Worm (Caenorhabditis elegans) whole organism, L1 larva: ENCODE measurements around the gene rha-1.

Source experiments
- C16A3.4 ChIP-seq: fragments of 150-350 bp; optimal IDR thresholded peaks from 2 replicates; lab custom pipeline; 2014; ENCODE audit warnings: missing biosample characterization, missing genetic modification characterization
- C34B4.2 ChIP-seq: sonication (generic microtip); optimal IDR thresholded peaks from 2 replicates; lab custom pipeline; 2017; ENCODE audit warnings: mild to moderate bottlenecking, missing genetic modification characterization, missing compliant biosample characterization
- F16B12.6 ChIP-seq: fragments of 150-350 bp; optimal IDR thresholded peaks from 2 replicates; lab custom pipeline; 2014; ENCODE audit warnings: missing biosample characterization, missing genetic modification characterization
- aha-1 ChIP-seq: fragments of 150-350 bp; optimal IDR thresholded peaks from 2 replicates; lab custom pipeline; 2014; ENCODE audit warnings: missing biosample characterization, missing genetic modification characterization
- aly-2 ChIP-seq: fragments of 150-350 bp; optimal IDR thresholded peaks from 2 replicates; lab custom pipeline; 2014; ENCODE audit warnings: missing biosample characterization, missing genetic modification characterization
- blmp-1 ChIP-seq: fragments of 150-350 bp; optimal IDR thresholded peaks from 2 replicates; lab custom pipeline; 2014; ENCODE audit warnings: missing biosample characterization, missing genetic modification characterization
- ceh-82 ChIP-seq, 3 experiments: fragments of 150-350 bp in 1 of 3; sonication (generic microtip) in 2 of 3; optimal IDR thresholded peaks; 2 replicates each; lab custom pipeline; 2014 to 2017; ENCODE audit warnings: missing biosample characterization in 3 of 3, missing genetic modification characterization in 3 of 3
- ceh-88 ChIP-seq: fragments of 200-800 bp; sonication (Bioruptor generic); IDR thresholded peaks from 2 replicates; pipeline ENCODE4 v1.3.6; 2022; ENCODE audit warnings: missing genetic modification characterization, missing compliant biosample characterization
- dpl-1 ChIP-seq, 3 experiments: fragments of 150-350 bp in 2 of 3; sonication (generic microtip) in 1 of 3; optimal IDR thresholded peaks; 2 replicates each; lab custom pipeline; 2014 to 2017; ENCODE audit warnings: missing biosample characterization in 3 of 3, missing genetic modification characterization in 3 of 3, missing genetic modification reagents in 3 of 3
- efl-1 ChIP-seq, 4 experiments: fragments of 150-350 bp; optimal IDR thresholded peaks in 3 of 4; peaks in 1 of 4; 1 replicate in 1 of 4; 2 replicates in 3 of 4; lab custom pipeline; 2014; ENCODE audit warnings: missing biosample characterization in 2 of 4, missing genetic modification characterization in 2 of 4, missing genetic modification reagents in 2 of 4
- egl-27 ChIP-seq, 2 experiments: fragments of 150-350 bp in 1 of 2; sonication (generic microtip); optimal IDR thresholded peaks; 3 replicates each; lab custom pipeline; 2017 to 2018; ENCODE audit warnings: missing biosample characterization in 2 of 2, missing genetic modification characterization in 2 of 2, missing genetic modification reagents in 2 of 2
- elt-2 ChIP-seq: sonication (generic microtip); optimal IDR thresholded peaks from 2 replicates; lab custom pipeline; 2016; ENCODE audit warnings: missing genetic modification characterization, mild to moderate bottlenecking, inconsistent platforms, missing compliant biosample characterization, missing genetic modification reagents
- elt-3 ChIP-seq, 6 experiments: fragments of 150-350 bp in 1 of 6; sonication (generic microtip); optimal IDR thresholded peaks; 2 replicates each; lab custom pipeline; 2017 to 2018; ENCODE audit warnings: missing biosample characterization in 6 of 6, missing genetic modification characterization in 6 of 6, inconsistent platforms in 1 of 6
- fkh-10 ChIP-seq: sonication (generic microtip); optimal IDR thresholded peaks from 2 replicates; lab custom pipeline; 2017; ENCODE audit warnings: missing biosample characterization, missing genetic modification reagents, missing genetic modification characterization
- fkh-8 ChIP-seq: sonication (generic microtip); optimal IDR thresholded peaks from 2 replicates; lab custom pipeline; 2016; ENCODE audit warnings: mild to moderate bottlenecking, missing genetic modification characterization, missing compliant biosample characterization
- fos-1 ChIP-seq: fragments of 150-350 bp; optimal IDR thresholded peaks from 2 replicates; lab custom pipeline; 2014; ENCODE audit warnings: missing biosample characterization, missing genetic modification characterization
- hlh-17 ChIP-seq: fragments of 200-800 bp; sonication (Bioruptor generic); optimal IDR thresholded peaks from 2 replicates; lab custom pipeline; 2018; ENCODE audit warnings: missing genetic modification characterization, mild to moderate bottlenecking, missing compliant biosample characterization, moderate library complexity, borderline replicate concordance
- hlh-4 ChIP-seq: sonication (generic microtip); optimal IDR thresholded peaks from 2 replicates; lab custom pipeline; 2016; ENCODE audit warnings: mild to moderate bottlenecking, missing genetic modification characterization, missing compliant biosample characterization
- hpl-2 ChIP-seq: fragments of 150-350 bp; optimal IDR thresholded peaks from 2 replicates; lab custom pipeline; 2014; ENCODE audit warnings: missing biosample characterization, missing genetic modification reagents, missing genetic modification characterization
- jun-1 ChIP-seq: fragments of 150-350 bp; optimal IDR thresholded peaks from 2 replicates; lab custom pipeline; 2014; ENCODE audit warnings: missing biosample characterization, missing genetic modification reagents, missing genetic modification characterization
- lin-14 ChIP-seq: fragments of 200-800 bp; sonication (Bioruptor generic); optimal IDR thresholded peaks from 2 replicates; lab custom pipeline; 2018; ENCODE audit warnings: mild to moderate bottlenecking, missing genetic modification characterization, moderate library complexity, missing compliant biosample characterization
- lin-35 ChIP-seq, 2 experiments: fragments of 150-350 bp; optimal IDR thresholded peaks; 2 replicates each; lab custom pipeline; 2014; ENCODE audit warnings: missing biosample characterization in 2 of 2, missing genetic modification characterization in 2 of 2, missing genetic modification reagents in 2 of 2
- lsy-2 ChIP-seq, 2 experiments: fragments of 150-350 bp; optimal IDR thresholded peaks; 2 replicates each; lab custom pipeline; 2014; ENCODE audit warnings: missing biosample characterization in 2 of 2, missing genetic modification characterization in 2 of 2
- mdl-1 ChIP-seq, 2 experiments: fragments of 150-350 bp; optimal IDR thresholded peaks; 2 replicates each; lab custom pipeline; 2014 to 2017; ENCODE audit warnings: missing biosample characterization in 2 of 2, missing genetic modification characterization in 2 of 2, inconsistent platforms in 1 of 2
- mef-2 ChIP-seq: fragments of 150-350 bp; optimal IDR thresholded peaks from 2 replicates; lab custom pipeline; 2014; ENCODE audit warnings: missing biosample characterization, missing genetic modification characterization
- nhr-12 ChIP-seq: sonication (generic microtip); optimal IDR thresholded peaks from 2 replicates; lab custom pipeline; 2017; ENCODE audit warnings: missing biosample characterization, missing genetic modification characterization
- nhr-20 ChIP-seq: sonication (generic microtip); optimal IDR thresholded peaks from 2 replicates; lab custom pipeline; 2016; ENCODE audit warnings: mild to moderate bottlenecking, missing genetic modification characterization, missing compliant biosample characterization
- nhr-237 ChIP-seq: fragments of 150-350 bp; optimal IDR thresholded peaks from 2 replicates; lab custom pipeline; 2014; ENCODE audit warnings: missing biosample characterization, missing genetic modification characterization
- nhr-28 ChIP-seq: fragments of 150-350 bp; optimal IDR thresholded peaks from 2 replicates; lab custom pipeline; 2014; ENCODE audit warnings: missing biosample characterization, missing genetic modification characterization
- nhr-47 ChIP-seq: sonication (generic microtip); optimal IDR thresholded peaks from 2 replicates; lab custom pipeline; 2016; ENCODE audit warnings: mild to moderate bottlenecking, missing genetic modification characterization, moderate library complexity, missing compliant biosample characterization
- nhr-71 ChIP-seq: sonication (generic microtip); optimal IDR thresholded peaks from 2 replicates; lab custom pipeline; 2016; ENCODE audit warnings: mild to moderate bottlenecking, missing genetic modification characterization, moderate library complexity, missing compliant biosample characterization
- nhr-76 ChIP-seq: sonication (generic microtip); optimal IDR thresholded peaks from 2 replicates; lab custom pipeline; 2017; ENCODE audit warnings: missing biosample characterization, missing genetic modification characterization
- nhr-77 ChIP-seq: fragments of 150-350 bp; optimal IDR thresholded peaks from 2 replicates; lab custom pipeline; 2014; ENCODE audit warnings: missing biosample characterization, missing genetic modification characterization
- nhr-85 ChIP-seq: sonication (generic microtip); peaks from one replicate; lab custom pipeline; 2016; ENCODE audit warnings: missing genetic modification characterization, inconsistent platforms, missing compliant biosample characterization
- pag-3 ChIP-seq: sonication (generic microtip); optimal IDR thresholded peaks from 2 replicates; lab custom pipeline; 2017; ENCODE audit warnings: missing genetic modification characterization, mild to moderate bottlenecking, missing compliant biosample characterization, antibody characterized with exemption, borderline replicate concordance; ENCODE audit not compliant: insufficient read depth
- pax-3 ChIP-seq: fragments of 200-800 bp; sonication (Bioruptor generic); optimal IDR thresholded peaks from 2 replicates; lab custom pipeline; 2018; ENCODE audit warnings: mild to moderate bottlenecking, missing genetic modification characterization, moderate library complexity, missing compliant biosample characterization
- sox-4 ChIP-seq: sonication (generic microtip); optimal IDR thresholded peaks from 2 replicates; lab custom pipeline; 2016; ENCODE audit warnings: missing genetic modification characterization, missing compliant biosample characterization
- swsn-7 ChIP-seq: sonication (generic microtip); optimal IDR thresholded peaks from 2 replicates; lab custom pipeline; 2016; ENCODE audit warnings: missing genetic modification characterization, missing compliant biosample characterization
- tbx-2 ChIP-seq: sonication (generic microtip); optimal IDR thresholded peaks from 2 replicates; lab custom pipeline; 2016; ENCODE audit warnings: missing genetic modification characterization, missing compliant biosample characterization
- tlp-1 ChIP-seq: fragments of 150-350 bp; optimal IDR thresholded peaks from 2 replicates; lab custom pipeline; 2014; ENCODE audit warnings: missing biosample characterization, missing genetic modification characterization
- unc-130 ChIP-seq: fragments of 150-350 bp; optimal IDR thresholded peaks from 2 replicates; lab custom pipeline; 2017; ENCODE audit warnings: missing biosample characterization, missing genetic modification characterization, inconsistent platforms
- unc-98 ChIP-seq: fragments of 200-800 bp; sonication (Bioruptor generic); IDR thresholded peaks from 2 replicates; pipeline ENCODE4 v1.3.6; 2022; ENCODE audit warnings: missing genetic modification characterization, missing compliant biosample characterization
- xbp-1 ChIP-seq: sonication (generic microtip); optimal IDR thresholded peaks from 2 replicates; lab custom pipeline; 2016; ENCODE audit warnings: missing genetic modification characterization, missing compliant biosample characterization

rha-1 gene

ce11 chrII:8895398-8895797, 11.9 kb upstream of the rha-1 start:
- TF ChIP-seq hpl-2 (GFP tag; lab: Kevin White, UChicago) (no peak), nhr-76 (tag; lab: Kevin White, UChicago) (no peak), ceh-82 (tag; optimal IDR thresholded peaks at IDR 0.05; lab: Kevin White, UChicago) (no peak), nhr-85 (tag; lab: Kevin White, UChicago) (no peak), sox-4 (tag; lab: Kevin White, UChicago) (no peak), jun-1 (tag; lab: Kevin White, UChicago) (no peak), unc-98 (GFP tag; lab: Robert Waterston, UW) (no peak), aly-2 (tag; lab: Kevin White, UChicago) (no peak), hlh-17 (no peak), ceh-88 (no peak), elt-3 (tag; optimal IDR thresholded peaks at IDR 0.05; lab: Kevin White, UChicago) (no peak), aha-1 (no peak), nhr-12 (no peak), tlp-1 (tag; lab: Kevin White, UChicago) (no peak), egl-27 (tag; optimal IDR thresholded peaks at IDR 0.05; lab: Kevin White, UChicago) (no peak), mdl-1 (tag; optimal IDR thresholded peaks at IDR 0.05; lab: Kevin White, UChicago) (no peak), nhr-20 (tag; lab: Kevin White, UChicago) (no peak)

DNA sequence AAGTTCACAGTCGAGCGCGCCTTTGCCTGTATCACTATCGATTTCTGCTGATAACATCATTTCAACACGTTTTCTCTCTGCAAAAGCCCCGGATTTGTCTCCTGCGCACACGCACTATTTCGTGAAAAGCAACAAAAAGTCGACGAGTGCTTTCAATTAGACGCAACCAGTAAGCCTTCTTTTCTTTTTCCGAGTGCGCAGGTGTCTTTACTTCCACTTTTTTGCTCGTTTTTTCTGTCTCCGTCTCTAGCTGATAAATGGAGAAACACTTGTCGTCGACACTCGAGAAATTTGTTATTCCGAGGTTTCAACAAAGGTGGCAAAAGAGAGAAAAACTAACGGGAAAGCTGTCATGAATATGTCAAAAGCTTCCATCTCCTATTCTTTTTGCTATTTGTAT, 8.1 kb upstream of the rha-1 start:
- TF ChIP-seq xbp-1 (tag; lab: Kevin White, UChicago), result no peak
- TF ChIP-seq elt-3 (tag; optimal IDR thresholded peaks at IDR 0.05; lab: Kevin White, UChicago), result no peak
- TF ChIP-seq fkh-8, result peak; percentile 44
- TF ChIP-seq lin-14 (GFP tag; lab: Kevin White, UChicago), result peak; percentile 61
- no peak for TF ChIP-seq pax-3 (tag; lab: Kevin White, UChicago)
- peak; percentile 33 for TF ChIP-seq nhr-77 (tag; lab: Kevin White, UChicago)

- TF ChIP-seq aly-2 (tag; lab: Kevin White, UChicago), result no peak
- TF ChIP-seq lsy-2 (tag; optimal IDR thresholded peaks at IDR 0.05; lab: Kevin White, UChicago), result peak in 1 of 2 experiments; percentile 76
- TF ChIP-seq hlh-4 (tag; lab: Kevin White, UChicago), result no peak
- peak in 2 of 3 experiments; percentile 32 to 45 for TF ChIP-seq dpl-1 (GFP tag; optimal IDR thresholded peaks at IDR 0.05; lab: Kevin White, UChicago)
- peak in 1 of 2 experiments; percentile 41 for TF ChIP-seq lin-35 (GFP tag; optimal IDR thresholded peaks at IDR 0.05; lab: Kevin White, UChicago)
- TF ChIP-seq unc-130 (tag; lab: Kevin White, UChicago), result no peak
- TF ChIP-seq nhr-28, result no peak
- TF ChIP-seq fos-1 (tag; lab: Kevin White, UChicago), result no peak
- no peak for TF ChIP-seq tlp-1 (tag; lab: Kevin White, UChicago)
- peak in 1 of 2 experiments; percentile 17 for TF ChIP-seq efl-1 (optimal IDR thresholded peaks at IDR 0.05; lab: Kevin White, UChicago)
- TF ChIP-seq efl-1 (GFP tag; optimal IDR thresholded peaks at IDR 0.05 in 1 of 2; lab: Kevin White, UChicago), result peak; percentile 51 to 72
Measured at ce11 chrII:8891042-8891441, 7.6 kb upstream of the rha-1 start.

DNA sequence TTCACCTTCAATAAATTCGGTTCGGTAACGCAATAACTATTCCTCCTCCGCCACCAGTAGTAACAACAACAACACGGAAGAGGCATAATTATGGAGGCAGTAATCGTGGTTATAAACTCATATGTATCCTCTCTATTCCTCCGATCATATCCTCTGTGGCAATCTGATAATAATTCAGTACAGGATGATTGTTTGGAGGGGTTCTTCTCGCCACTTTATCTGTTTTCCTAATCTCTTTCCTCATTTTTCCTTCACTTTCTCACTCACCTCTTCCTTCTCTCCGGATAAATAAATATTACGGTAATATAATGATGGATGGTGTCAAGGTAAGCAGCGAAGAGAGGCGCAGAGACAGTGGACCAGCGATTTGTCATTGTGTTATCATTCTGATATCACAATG, 7.1 kb upstream of the rha-1 start:
- TF ChIP-seq mef-2 (tag; lab: Kevin White, UChicago), result no peak
- peak in 1 of 6 experiments; percentile 30 for TF ChIP-seq elt-3 (tag; optimal IDR thresholded peaks at IDR 0.05; lab: Kevin White, UChicago)
- peak; percentile 47 for TF ChIP-seq blmp-1 (tag; lab: Kevin White, UChicago)

- no peak for TF ChIP-seq nhr-71 (tag; lab: Kevin White, UChicago)
- TF ChIP-seq aha-1, result no peak
- no peak for TF ChIP-seq fkh-10 (GFP tag; lab: Kevin White, UChicago)
- TF ChIP-seq nhr-237 (tag; lab: Kevin White, UChicago), result no peak
- TF ChIP-seq lin-35 (GFP tag; optimal IDR thresholded peaks at IDR 0.05; lab: Kevin White, UChicago), result no peak
- TF ChIP-seq ceh-82 (tag; optimal IDR thresholded peaks at IDR 0.05; lab: Kevin White, UChicago), result no peak
- TF ChIP-seq C16A3.4 (tag; lab: Kevin White, UChicago), result no peak
- no peak for TF ChIP-seq tbx-2 (tag; lab: Kevin White, UChicago)
- no peak for TF ChIP-seq F16B12.6 (tag; lab: Kevin White, UChicago)
- TF ChIP-seq unc-130 (tag; lab: Kevin White, UChicago), result no peak
- TF ChIP-seq elt-2 (tag; lab: Kevin White, UChicago), result no peak
- TF ChIP-seq fkh-8, result no peak
- no peak for TF ChIP-seq swsn-7
- TF ChIP-seq nhr-47 (tag; lab: Kevin White, UChicago), result no peak
- no peak for TF ChIP-seq nhr-85 (tag; lab: Kevin White, UChicago)
- no peak for TF ChIP-seq blmp-1 (tag; lab: Kevin White, UChicago)
- no peak for TF ChIP-seq C34B4.2 (tag; lab: Kevin White, UChicago)
- TF ChIP-seq pag-3, result no peak
- no peak for TF ChIP-seq egl-27 (tag; optimal IDR thresholded peaks at IDR 0.05; lab: Kevin White, UChicago)
- no peak for TF ChIP-seq tlp-1 (tag; lab: Kevin White, UChicago)
Measured at ce11 chrII:8890017-8890416, 6.6 kb upstream of the rha-1 start.
